Worm (Caenorhabditis elegans) whole organism, L4 larva: Measurements from ENCODE around the gene C35D10.8.

Experiments
- F49E8.2 ChIP-seq: sonication (generic microtip); optimal IDR thresholded peaks from 2 replicates; lab custom pipeline; 2016; ENCODE audit warnings: missing compliant biosample characterization, mild to moderate bottlenecking, missing genetic modification characterization, borderline replicate concordance
- fos-1 ChIP-seq: fragments of 150-350 bp; optimal IDR thresholded peaks from 2 replicates; lab custom pipeline; 2014; ENCODE audit warnings: missing biosample characterization, missing genetic modification characterization
- nhr-237 ChIP-seq: sonication (generic microtip); optimal IDR thresholded peaks from 2 replicates; lab custom pipeline; 2017; ENCODE audit warnings: missing biosample characterization, missing genetic modification characterization
- nhr-25 ChIP-seq: sonication (generic microtip); optimal IDR thresholded peaks from 2 replicates; lab custom pipeline; 2017; ENCODE audit warnings: missing genetic modification characterization, mild to moderate bottlenecking, missing compliant biosample characterization, antibody characterized with exemption, moderate library complexity, borderline replicate concordance; ENCODE audit not compliant: insufficient read depth
- php-3 ChIP-seq: fragments of 200-800 bp; sonication (Bioruptor generic); IDR thresholded peaks from 2 replicates; pipeline ENCODE4 v1.3.6; 2022; ENCODE audit warnings: missing genetic modification reagents, missing genetic modification characterization, missing compliant biosample characterization
- unc-39 ChIP-seq: sonication (generic microtip); optimal IDR thresholded peaks from 2 replicates; lab custom pipeline; 2017; ENCODE audit warnings: missing biosample characterization, missing genetic modification characterization
- ztf-11 ChIP-seq: fragments of 150-350 bp; optimal IDR thresholded peaks from 2 replicates; lab custom pipeline; 2014; ENCODE audit warnings: missing biosample characterization, missing genetic modification characterization

ce11 chrIII:4850139-4850538, 4.9 kb upstream of the C35D10.8 start, which contains the start of gene F26A1.1:
- TF ChIP-seq fos-1 (tag; lab: Kevin White, UChicago) (no peak), F49E8.2 (tag; lab: Kevin White, UChicago) (no peak), nhr-25 (no peak), ztf-11 (tag; lab: Kevin White, UChicago) (no peak), nhr-237 (tag; lab: Kevin White, UChicago) (no peak), unc-39 (tag; lab: Kevin White, UChicago) (no peak), php-3 (GFP tag; lab: Robert Waterston, UW) (no peak)
